Fruit fly (Drosophila melanogaster): ENCODE measurements around the gene CG32579.

Gene CG32579

DNA sequence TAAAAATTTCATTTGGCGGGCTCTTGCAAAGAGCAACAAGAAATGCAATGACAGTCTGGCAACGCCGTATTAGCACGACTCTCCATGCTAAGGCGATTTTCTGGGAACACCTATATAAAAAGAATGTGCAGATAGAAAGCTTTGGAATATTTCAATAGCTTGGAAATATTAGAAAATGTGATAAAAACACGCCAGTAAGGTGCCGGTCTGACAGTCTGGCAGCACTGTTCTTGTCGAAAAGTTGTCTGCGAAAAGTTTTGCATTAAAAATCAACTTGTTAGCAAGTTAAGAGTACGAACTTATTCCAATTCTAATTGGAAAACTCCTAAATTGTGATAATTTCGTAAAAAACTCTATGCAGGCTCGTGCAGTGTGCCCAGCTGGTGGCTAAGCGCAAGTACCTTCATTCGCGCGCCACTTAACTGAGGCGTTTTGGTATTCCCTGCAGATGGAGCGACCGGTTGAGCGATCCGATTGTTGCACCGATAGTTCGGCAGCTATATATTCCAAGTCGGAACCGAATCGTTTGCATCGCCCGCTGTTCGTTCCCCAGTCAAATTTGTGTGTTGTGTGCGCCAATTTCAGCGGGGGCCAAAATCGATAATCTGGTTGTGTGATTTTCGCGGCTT is 45.1 kb upstream of the CG32579 start, which contains the start of gene eas (continued):
- TF ChIP-seq Hsf (GFP tag; optimal IDR thresholded peaks at IDR 0.05) (peak; percentile 10), vvl (GFP tag; IDR thresholded peaks at IDR 0.05) (no peak), Ada2b (GFP tag; IDR thresholded peaks at IDR 0.05) (no peak), chif (GFP tag; optimal IDR thresholded peaks at IDR 0.05) (no peak), CG30020 (tag; optimal IDR thresholded peaks at IDR 0.05) (peak; percentile 11), CG18619 (GFP tag; optimal IDR thresholded peaks at IDR 0.05) (no peak), dmrt99B (tag; optimal IDR thresholded peaks at IDR 0.05) (no peak), Doc3 (GFP tag; IDR thresholded peaks at IDR 0.05; ENCODE audit: partially characterized antibody) (peak; percentile 54; the same call in 2 of the 3 replicates), Sin3A (optimal IDR thresholded peaks at IDR 0.05) (peak; percentile 92), ind (GFP tag; optimal IDR thresholded peaks at IDR 0.05) (peak; percentile 13), CG12155 (GFP tag; optimal IDR thresholded peaks at IDR 0.05) (no peak), gce (GFP tag; IDR thresholded peaks at IDR 0.05) (no peak), CG15696 (tag; optimal IDR thresholded peaks at IDR 0.05) (no peak), CG11560 (tag; IDR thresholded peaks at IDR 0.05) (no peak), lbe (GFP tag; optimal IDR thresholded peaks at IDR 0.05) (no peak), CG5245 (GFP tag; optimal IDR thresholded peaks at IDR 0.05) (no peak), gcm (GFP tag; optimal IDR thresholded peaks at IDR 0.05) (no peak), CG17186 (GFP tag; optimal IDR thresholded peaks at IDR 0.05) (peak; percentile 81), CG13894 (tag; optimal IDR thresholded peaks at IDR 0.05) (peak; percentile 61), lmd (GFP tag; IDR thresholded peaks at IDR 0.05) (no peak), tup (GFP tag; optimal IDR thresholded peaks at IDR 0.05) (no peak), CG11695 (GFP tag; IDR thresholded peaks at IDR 0.05) (no peak), CkIIα-i1 (GFP tag; IDR thresholded peaks at IDR 0.05) (no peak), zen2 (GFP tag; IDR thresholded peaks at IDR 0.05; ENCODE audit: partially characterized antibody) (no peak; the same call in 2 of the 3 replicates), wek (GFP tag; optimal IDR thresholded peaks at IDR 0.05) (no peak), Hr3 (GFP tag; optimal IDR thresholded peaks at IDR 0.05) (no peak), stwl (tag; optimal IDR thresholded peaks at IDR 0.05) (peak; percentile 60), CG18764 (GFP tag; optimal IDR thresholded peaks at IDR 0.05) (no peak), CG15073 (GFP tag; optimal IDR thresholded peaks at IDR 0.05) (no peak), CG7745 (tag; optimal IDR thresholded peaks at IDR 0.05) (no peak), HLH3B (GFP tag; IDR thresholded peaks at IDR 0.05) (no peak), gfzf (GFP tag; optimal IDR thresholded peaks at IDR 0.05) (peak; percentile 96), Awh (GFP tag; IDR thresholded peaks at IDR 0.05) (no peak), sima (GFP tag; optimal IDR thresholded peaks at IDR 0.05) (no peak), fru (optimal IDR thresholded peaks at IDR 0.05) (no peak), tna (GFP tag; IDR thresholded peaks at IDR 0.05; ENCODE audit: partially characterized antibody) (peak; percentile 56; the same call in 1 of the 2 replicates), ac (GFP tag; optimal IDR thresholded peaks at IDR 0.05) (no peak), ranshi (GFP tag; IDR thresholded peaks at IDR 0.05) (no peak; the same call in 1 of the 2 replicates), da (GFP tag; optimal IDR thresholded peaks at IDR 0.05) (no peak), CG10209 (GFP tag; optimal IDR thresholded peaks at IDR 0.05) (peak; percentile 1), Dek (tag; optimal IDR thresholded peaks at IDR 0.05) (no peak), D19A (tag; optimal IDR thresholded peaks at IDR 0.05) (no peak), Usf (GFP tag; optimal IDR thresholded peaks at IDR 0.05) (no peak), CG3726 (GFP tag; IDR thresholded peaks at IDR 0.05) (no peak), Asciz (GFP tag; optimal IDR thresholded peaks at IDR 0.05) (no peak), nom (GFP tag; optimal IDR thresholded peaks at IDR 0.05) (no peak), CG12391 (tag; optimal IDR thresholded peaks at IDR 0.05) (no peak), CG7839 (tag; optimal IDR thresholded peaks at IDR 0.05) (no peak), CG2129 (GFP tag; IDR thresholded peaks at IDR 0.05; ENCODE audit: partially characterized antibody) (peak; percentile 31; the same call in 1 of the 2 replicates), Opbp (GFP tag; IDR thresholded peaks at IDR 0.05; ENCODE audit: partially characterized antibody) (peak; percentile 75)
